Worm (Caenorhabditis elegans): ENCODE measurements around the gene srd-55.

Gene srd-55

DNA sequence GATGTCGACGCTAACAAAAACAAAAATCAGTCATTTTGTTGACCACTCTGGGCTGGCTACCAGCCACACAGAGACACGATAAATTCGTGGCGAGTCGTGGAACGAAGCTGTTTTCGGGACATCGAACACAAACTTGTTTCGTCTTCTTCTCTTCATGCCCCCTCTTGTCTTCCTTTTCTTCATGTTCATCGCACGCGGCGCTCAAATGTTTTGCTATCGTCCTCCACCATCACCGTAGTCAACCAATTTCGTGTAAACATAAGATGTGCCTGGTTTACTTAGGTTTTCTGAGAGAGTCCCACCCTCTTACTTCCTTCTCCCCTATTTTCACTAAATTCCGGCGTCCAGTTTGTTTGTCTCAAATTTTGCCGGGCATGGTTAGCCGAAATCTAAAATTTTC, 18.0 kb upstream of the srd-55 start:
- TF ChIP-seq sox-4 (tag; optimal IDR thresholded peaks at IDR 0.05): no peak
- peak; percentile 5 for TF ChIP-seq lin-14 (GFP tag; optimal IDR thresholded peaks at IDR 0.05)
- TF ChIP-seq nhr-85 (tag): peak; percentile 37

DNA sequence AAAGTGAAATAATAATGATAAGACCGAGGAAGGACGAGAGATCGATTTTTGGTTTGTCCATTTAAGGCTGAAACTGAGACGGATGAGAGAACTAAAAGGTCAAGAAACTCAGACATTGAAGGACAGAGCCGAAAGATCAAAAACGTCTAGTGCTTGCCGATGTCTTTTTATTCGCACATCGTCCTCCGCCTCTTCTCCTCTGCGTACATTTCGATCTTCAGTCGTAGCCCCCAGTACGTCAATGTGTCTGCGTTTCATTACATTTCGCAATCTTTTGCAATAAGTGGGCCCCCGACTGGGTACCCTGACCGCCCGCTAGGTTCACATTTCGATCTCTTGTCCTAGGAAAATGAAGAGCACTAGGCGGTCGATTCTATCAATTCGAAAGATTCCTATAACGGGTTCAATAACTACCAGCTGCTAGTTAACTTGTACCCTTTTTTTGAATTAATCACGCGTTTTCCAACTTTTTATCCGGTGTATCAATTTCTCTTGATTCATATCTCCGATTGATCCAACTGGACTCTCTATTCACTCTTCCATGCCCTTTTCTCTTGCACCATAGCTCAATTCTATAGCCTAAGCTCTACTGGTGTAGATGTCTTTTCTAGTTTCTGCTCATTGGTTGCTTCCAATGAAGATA, 16.1 kb upstream of the srd-55 start:
- peak; percentile 42 to 62 for TF ChIP-seq efl-1 (optimal IDR thresholded peaks at IDR 0.05)
- TF ChIP-seq efl-1 (GFP tag; optimal IDR thresholded peaks at IDR 0.05 in 1 of 2): peak; percentile 12 to 93
- TF ChIP-seq sptf-1 (tag; optimal IDR thresholded peaks at IDR 0.05): no peak
- TF ChIP-seq ceh-82 (tag; optimal IDR thresholded peaks at IDR 0.05): peak; percentile 50 to 76 (median 71)
- peak; percentile 24; the same call in 1 of the 2 replicates for TF ChIP-seq isw-1 (GFP tag; IDR thresholded peaks at IDR 0.05)
- no peak for TF ChIP-seq unc-30 (tag; optimal IDR thresholded peaks at IDR 0.05)
- no peak for TF ChIP-seq aly-2 (tag; optimal IDR thresholded peaks at IDR 0.05)
- peak; percentile 33 for TF ChIP-seq nhr-90 (tag; optimal IDR thresholded peaks at IDR 0.05; ENCODE audit: poor library complexity)
- TF ChIP-seq egl-27 (tag; optimal IDR thresholded peaks at IDR 0.05): peak; percentile 46 to 68
- peak; percentile 52 for TF ChIP-seq fkh-8 (tag; optimal IDR thresholded peaks at IDR 0.05)
- TF ChIP-seq rnt-1 (tag; optimal IDR thresholded peaks at IDR 0.05): peak; percentile 38
- TF ChIP-seq dpl-1 (GFP tag; optimal IDR thresholded peaks at IDR 0.05): peak in 2 of 3 experiments; percentile 1 to 3
- peak; percentile 33 for TF ChIP-seq swsn-7 (tag; optimal IDR thresholded peaks at IDR 0.05)
- TF ChIP-seq nhr-20 (tag; optimal IDR thresholded peaks at IDR 0.05): peak; percentile 66
- TF ChIP-seq nhr-71 (tag; optimal IDR thresholded peaks at IDR 0.05): peak; percentile 77
- TF ChIP-seq ceh-8 (GFP tag; optimal IDR thresholded peaks at IDR 0.05): no peak
- peak; percentile 76 for TF ChIP-seq skn-1 (tag; optimal IDR thresholded peaks at IDR 0.05)
- peak; percentile 53 for TF ChIP-seq xbp-1 (tag; optimal IDR thresholded peaks at IDR 0.05)
- peak; percentile 75 for TF ChIP-seq zip-4 (GFP tag; optimal IDR thresholded peaks at IDR 0.05)
- peak; percentile 53 for TF ChIP-seq nhr-237 (tag; optimal IDR thresholded peaks at IDR 0.05)
- TF ChIP-seq lsy-2 (tag; optimal IDR thresholded peaks at IDR 0.05): peak; percentile 6 to 69
- TF ChIP-seq snpc-4 (tag; optimal IDR thresholded peaks at IDR 0.05): no peak
- TF ChIP-seq nhr-11 (tag; optimal IDR thresholded peaks at IDR 0.05): no peak
- peak; percentile 32; the same call in 1 of the 2 replicates for TF ChIP-seq nhr-19 (GFP tag; conservative IDR thresholded peaks at IDR 0.05)
- peak in 1 of 2 experiments; percentile 42 for TF ChIP-seq mdl-1 (tag; optimal IDR thresholded peaks at IDR 0.05)
- TF ChIP-seq snu-23 (GFP tag; optimal IDR thresholded peaks at IDR 0.05): peak; percentile 67
- TF ChIP-seq lir-3 (tag; optimal IDR thresholded peaks at IDR 0.05; ENCODE audit: poor library complexity): no peak
- peak; percentile 34 to 44 for TF ChIP-seq lin-35 (GFP tag; optimal IDR thresholded peaks at IDR 0.05)
- peak; percentile 37 for TF ChIP-seq tbx-2 (tag; optimal IDR thresholded peaks at IDR 0.05)
- TF ChIP-seq lin-14 (GFP tag; optimal IDR thresholded peaks at IDR 0.05): peak; percentile 87
- TF ChIP-seq nhr-47 (tag; optimal IDR thresholded peaks at IDR 0.05): peak; percentile 36
- no peak for TF ChIP-seq elt-3 (tag; optimal IDR thresholded peaks at IDR 0.05)
- no peak for TF ChIP-seq dsc-1 (tag; optimal IDR thresholded peaks at IDR 0.05)
- no peak for TF ChIP-seq F16B12.6 (tag; optimal IDR thresholded peaks at IDR 0.05)
- no peak for TF ChIP-seq nhr-12 (tag; optimal IDR thresholded peaks at IDR 0.05)
- peak; percentile 57 for TF ChIP-seq blmp-1 (tag; optimal IDR thresholded peaks at IDR 0.05)
- no peak for TF ChIP-seq mef-2 (tag; optimal IDR thresholded peaks at IDR 0.05)
- peak; percentile 82 for TF ChIP-seq nhr-85 (tag)

DNA sequence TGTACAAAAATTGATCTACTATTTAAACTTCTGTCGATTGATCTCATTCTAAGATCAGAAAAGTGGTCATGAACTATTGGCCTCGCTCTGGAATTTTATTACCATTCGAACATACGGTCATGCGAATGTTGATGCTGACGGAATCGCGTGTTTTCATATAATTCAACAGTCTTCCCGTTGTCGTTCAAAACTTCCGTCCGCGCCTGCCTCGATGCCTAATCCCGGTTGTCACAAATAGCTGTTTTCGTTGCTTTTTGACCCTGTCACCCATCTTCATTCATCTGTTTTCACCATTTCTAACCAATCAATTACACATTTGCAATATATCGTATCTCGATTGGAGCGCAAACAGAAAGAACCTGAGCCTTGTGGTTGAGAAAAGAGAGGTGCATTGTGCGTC, 14.9 kb upstream of the srd-55 start:
- TF ChIP-seq pag-3 (tag; optimal IDR thresholded peaks at IDR 0.05; ENCODE audit: borderline replicate concordance, insufficient read depth) (no peak), mep-1 (tag; optimal IDR thresholded peaks at IDR 0.05) (no peak), snpc-4 (tag; optimal IDR thresholded peaks at IDR 0.05) (no peak), unc-30 (tag; optimal IDR thresholded peaks at IDR 0.05) (no peak), ets-5 (GFP tag; IDR thresholded peaks at IDR 0.05) (no peak), ces-1 (GFP tag; optimal IDR thresholded peaks at IDR 0.05) (no peak), sup-37 (GFP tag; optimal IDR thresholded peaks at IDR 0.05) (no peak), fos-1 (tag; optimal IDR thresholded peaks at IDR 0.05) (no peak), egl-13 (tag; optimal IDR thresholded peaks at IDR 0.05) (no peak), ceh-88 (GFP tag; IDR thresholded peaks at IDR 0.05) (no peak), nhr-76 (tag; optimal IDR thresholded peaks at IDR 0.05) (no peak), zag-1 (tag; optimal IDR thresholded peaks at IDR 0.05) (no peak), lin-13 (GFP tag; optimal IDR thresholded peaks at IDR 0.05) (no peak), nhr-71 (tag; optimal IDR thresholded peaks at IDR 0.05) (no peak), elt-2 (tag; optimal IDR thresholded peaks at IDR 0.05) (no peak), ztf-4 (tag; optimal IDR thresholded peaks at IDR 0.05) (peak; percentile 15)
